Fruit fly (Drosophila melanogaster): ENCODE data around the gene Mat89Ba.

Mat89Ba gene

DNA sequence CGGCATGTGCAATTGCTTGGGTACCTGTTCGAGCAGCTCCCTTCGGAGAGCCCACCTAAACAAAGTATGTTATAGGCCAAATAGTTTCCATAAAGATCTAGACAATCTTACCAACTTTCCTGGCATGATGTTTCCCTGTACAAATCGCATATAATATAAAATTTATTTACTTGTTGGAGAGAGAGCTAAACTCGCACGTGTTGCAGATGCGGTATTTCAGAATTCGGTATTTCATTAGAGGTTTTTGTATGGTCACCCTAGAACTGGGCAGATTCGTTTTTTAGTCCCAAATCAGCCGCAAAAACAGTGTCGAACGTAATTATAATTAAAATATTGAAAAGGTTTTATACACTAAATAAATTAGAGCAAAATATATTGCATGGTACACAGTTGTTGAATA lies at the start of gene Mat89Ba, which contains the start of gene gish:
Mat89Ba (minus strand) TSS at position 231 of the 400 bp plus-strand sequence.
gish (plus strand) TSS at position 268 of the 400 bp plus-strand sequence.
- TF ChIP-seq CG8478 (optimal IDR thresholded peaks at IDR 0.05) (no peak), EcR (GFP tag; optimal IDR thresholded peaks at IDR 0.05) (no peak), pan (optimal IDR thresholded peaks at IDR 0.05) (no peak), Dll (optimal IDR thresholded peaks at IDR 0.05) (no peak), psq (optimal IDR thresholded peaks at IDR 0.05) (no peak), usp (GFP tag; optimal IDR thresholded peaks at IDR 0.05) (no peak)

DNA sequence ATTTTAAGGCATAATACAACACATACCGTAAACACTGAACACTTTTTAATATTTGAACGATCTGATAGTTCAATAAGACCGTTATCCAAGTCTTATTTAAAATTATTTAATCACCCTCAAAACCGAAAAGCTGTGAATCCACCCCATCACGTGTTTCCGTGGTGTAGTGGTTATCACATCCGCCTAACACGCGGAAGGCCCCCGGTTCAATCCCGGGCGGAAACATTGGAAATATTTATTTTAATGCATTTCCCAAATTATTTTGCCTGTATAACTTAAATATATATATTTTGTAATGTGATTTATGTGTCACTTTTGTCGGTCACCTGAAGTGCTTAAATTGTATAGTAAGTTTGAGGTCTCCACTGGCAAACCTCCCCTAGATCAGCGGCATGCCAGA lies 49.3 kb upstream of the Mat89Ba start, which contains the start of gene CG44044:
CG44044 (plus strand) TSS at position 301 of the 400 bp plus-strand sequence.
- TF ChIP-seq usp (GFP tag; optimal IDR thresholded peaks at IDR 0.05) (no peak), pan (optimal IDR thresholded peaks at IDR 0.05) (no peak)

DNA sequence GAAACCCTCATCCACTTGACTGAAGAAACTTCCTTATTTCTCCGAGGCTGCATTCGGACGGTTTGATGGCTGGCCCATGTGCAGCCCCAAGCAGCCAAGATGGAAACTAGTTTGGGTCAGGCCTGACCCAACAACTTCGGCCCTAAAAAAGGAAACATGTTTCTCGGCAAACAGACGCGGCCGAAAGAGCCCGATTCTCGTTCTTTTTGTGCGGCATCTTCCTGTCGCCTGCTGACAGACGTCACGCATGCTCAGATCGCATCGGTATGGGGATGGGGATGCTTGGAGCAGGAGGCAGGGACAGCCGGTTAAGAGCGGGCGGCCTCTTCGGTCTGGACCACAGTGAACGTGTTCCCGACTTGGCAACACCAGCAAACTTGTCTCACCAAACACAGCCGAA lies 44.5 kb upstream of the Mat89Ba start:
- TF ChIP-seq CG8478 (optimal IDR thresholded peaks at IDR 0.05) (no peak), pan (optimal IDR thresholded peaks at IDR 0.05) (no peak), EcR (GFP tag; optimal IDR thresholded peaks at IDR 0.05) (no peak), Dll (optimal IDR thresholded peaks at IDR 0.05) (no peak)

DNA sequence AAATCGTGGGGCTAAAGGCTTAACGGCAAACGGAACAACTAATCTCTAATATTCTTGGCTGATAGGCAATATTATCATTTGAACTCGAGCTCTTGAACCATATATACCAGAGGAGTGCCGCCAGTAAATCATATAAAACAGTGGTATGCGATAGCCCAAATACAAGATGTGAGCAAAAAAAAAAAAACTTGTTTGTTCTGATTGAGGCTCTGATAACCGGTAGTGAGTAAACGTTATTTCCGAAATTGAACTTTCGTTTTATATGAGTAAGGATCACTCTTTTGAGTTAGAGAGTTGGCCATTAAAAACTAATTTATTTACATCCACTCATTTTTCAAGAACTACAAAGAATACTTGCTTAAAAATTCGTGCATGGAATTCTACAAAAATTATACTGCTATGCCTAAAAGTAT lies 37.9 kb upstream of the Mat89Ba start:
- TF ChIP-seq EcR (GFP tag; optimal IDR thresholded peaks at IDR 0.05) (no peak), usp (GFP tag; optimal IDR thresholded peaks at IDR 0.05) (no peak), psq (optimal IDR thresholded peaks at IDR 0.05) (no peak), pan (optimal IDR thresholded peaks at IDR 0.05) (no peak), Dll (optimal IDR thresholded peaks at IDR 0.05) (no peak), CG8478 (optimal IDR thresholded peaks at IDR 0.05) (no peak)

DNA sequence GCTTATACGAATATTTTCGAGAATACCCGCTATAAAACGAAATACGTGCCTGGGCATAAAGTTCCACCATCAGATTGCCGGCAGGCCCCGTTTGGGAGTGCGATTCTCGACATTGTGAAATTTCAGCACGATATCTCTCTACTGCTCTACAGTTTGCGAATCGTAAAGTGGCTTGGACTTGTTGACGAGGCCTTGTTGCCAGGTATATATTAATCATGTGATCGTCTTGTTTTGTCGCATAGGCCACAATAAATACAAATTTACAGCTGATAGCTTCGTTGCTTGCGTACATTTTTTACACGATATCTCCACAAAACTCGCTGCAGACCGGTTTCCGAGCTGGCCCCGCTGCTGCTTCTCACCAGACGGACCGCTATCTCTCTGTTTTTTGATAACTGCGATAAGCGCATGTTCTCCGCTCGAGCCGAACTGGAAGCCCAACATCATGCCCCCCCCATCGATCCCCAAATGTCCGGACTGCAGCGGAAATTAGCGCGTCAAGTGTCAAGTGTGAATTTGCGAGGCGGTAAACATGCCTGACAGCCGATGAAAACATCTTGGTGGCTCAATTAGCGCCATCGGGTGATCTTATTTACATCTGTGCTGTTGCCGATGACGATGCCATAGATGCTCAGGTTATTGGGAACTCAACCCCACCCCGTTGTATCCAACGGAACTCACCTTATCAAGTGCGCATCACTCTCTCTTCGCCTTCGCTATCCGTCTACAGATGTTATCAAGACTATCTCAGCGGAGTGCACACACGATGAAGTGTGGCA lies 37.3 kb upstream of the Mat89Ba start:
- no peak for TF ChIP-seq psq (optimal IDR thresholded peaks at IDR 0.05)
- no peak for TF ChIP-seq pan (optimal IDR thresholded peaks at IDR 0.05)
- no peak for TF ChIP-seq usp (GFP tag; optimal IDR thresholded peaks at IDR 0.05)
- no peak for TF ChIP-seq CG8478 (optimal IDR thresholded peaks at IDR 0.05)
- no peak for TF ChIP-seq EcR (GFP tag; optimal IDR thresholded peaks at IDR 0.05)
- no peak for TF ChIP-seq Dll (optimal IDR thresholded peaks at IDR 0.05)

DNA sequence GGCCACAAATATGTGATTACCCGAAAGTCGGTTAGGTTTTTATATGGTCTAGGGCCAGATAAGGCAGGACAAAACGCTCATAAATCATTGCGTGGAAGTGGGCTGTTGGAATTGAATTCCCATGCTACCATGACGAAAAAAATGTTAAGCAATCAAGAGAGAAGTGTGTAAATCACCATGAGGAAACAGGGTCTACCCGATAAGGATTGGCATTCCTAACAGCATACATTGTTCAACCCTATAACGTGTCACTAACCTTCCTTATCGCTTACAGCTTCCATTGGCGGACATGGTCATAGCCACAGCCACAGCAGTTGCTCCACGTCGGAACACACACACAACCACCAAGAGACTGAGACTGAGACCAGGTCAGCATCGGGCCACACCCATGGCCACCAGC lies 35.8 kb upstream of the Mat89Ba start:
- no peak for TF ChIP-seq CG8478 (optimal IDR thresholded peaks at IDR 0.05)
- TF ChIP-seq Dll (optimal IDR thresholded peaks at IDR 0.05): no peak
- TF ChIP-seq psq (optimal IDR thresholded peaks at IDR 0.05): no peak
- TF ChIP-seq pan (optimal IDR thresholded peaks at IDR 0.05): no peak
- TF ChIP-seq EcR (GFP tag; optimal IDR thresholded peaks at IDR 0.05): no peak
- TF ChIP-seq usp (GFP tag; optimal IDR thresholded peaks at IDR 0.05): no peak

DNA sequence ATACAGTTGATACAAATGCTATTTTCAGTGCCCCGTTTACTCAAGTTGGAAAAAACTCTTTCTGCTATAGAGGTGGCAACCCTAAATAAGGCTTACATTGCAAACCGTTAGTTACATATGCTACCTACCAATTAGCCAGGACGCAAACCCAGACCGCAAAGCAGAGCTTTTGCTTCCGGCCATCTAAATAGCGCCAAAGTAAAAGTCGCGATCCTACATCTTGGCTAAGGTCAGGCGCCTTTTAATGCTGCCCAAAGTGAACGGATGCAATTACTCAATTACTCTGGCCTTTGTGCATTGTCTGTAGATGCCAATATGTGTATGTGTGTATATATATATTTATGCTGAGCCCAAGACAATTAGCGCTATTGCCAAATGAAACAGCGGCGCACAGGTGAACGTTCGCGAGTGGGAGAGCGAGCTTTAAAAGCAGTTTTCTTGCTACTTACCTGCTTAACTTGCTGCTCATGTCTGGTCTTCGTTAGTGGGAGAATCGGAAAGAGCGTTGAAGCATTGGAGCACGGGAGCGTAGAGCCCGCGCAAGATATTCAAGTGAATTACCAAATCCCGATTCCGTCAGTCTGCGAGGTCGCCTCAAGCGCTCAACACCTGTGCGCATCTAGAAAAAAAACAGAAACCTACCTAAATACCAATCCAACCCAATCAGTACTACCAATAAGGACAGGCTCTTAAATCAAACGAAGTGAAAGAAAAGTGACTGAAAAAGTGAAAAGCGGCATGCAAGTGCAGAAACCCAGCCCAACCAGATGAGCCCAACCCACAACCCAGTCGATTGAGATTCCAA lies 33.2 kb upstream of the Mat89Ba start, which contains the start of gene Zip89B:
Zip89B (plus strand) TSS at position 574 of the 805 bp plus-strand sequence.
- TF ChIP-seq EcR (GFP tag; optimal IDR thresholded peaks at IDR 0.05) (peak in 1 of 2 experiments; percentile 59), Dll (optimal IDR thresholded peaks at IDR 0.05) (no peak)

DNA sequence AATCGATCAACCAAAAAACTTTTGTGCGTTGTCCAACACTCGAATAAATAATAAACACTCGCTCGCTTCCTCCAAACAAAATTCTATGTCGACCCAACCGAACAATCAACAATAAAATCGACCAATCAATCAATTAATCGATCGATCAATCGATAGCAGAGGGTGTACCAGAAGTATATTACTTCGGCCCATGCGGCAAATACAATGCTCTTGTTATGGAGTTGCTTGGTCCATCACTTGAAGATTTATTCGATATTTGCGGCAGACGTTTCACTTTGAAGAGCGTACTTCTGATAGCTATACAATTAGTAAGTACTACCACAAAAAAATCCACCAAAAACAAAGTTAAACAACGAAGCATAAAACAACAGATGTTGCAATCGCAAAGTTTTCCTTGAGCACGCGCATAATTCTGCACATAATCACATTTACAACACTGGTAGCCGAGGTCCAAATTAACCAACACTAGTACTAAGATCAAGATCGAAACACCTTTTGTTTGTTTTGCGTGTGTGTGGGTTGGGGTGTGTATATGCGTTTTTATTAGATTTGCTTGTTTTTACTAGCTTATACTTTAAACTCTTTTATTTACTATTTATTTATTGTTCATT lies 23.4 kb upstream of the Mat89Ba start:
- TF ChIP-seq CG8478 (optimal IDR thresholded peaks at IDR 0.05) (no peak), pan (optimal IDR thresholded peaks at IDR 0.05) (no peak), Dll (optimal IDR thresholded peaks at IDR 0.05) (no peak), usp (GFP tag; optimal IDR thresholded peaks at IDR 0.05) (no peak), EcR (GFP tag; optimal IDR thresholded peaks at IDR 0.05) (no peak), psq (optimal IDR thresholded peaks at IDR 0.05) (no peak)

DNA sequence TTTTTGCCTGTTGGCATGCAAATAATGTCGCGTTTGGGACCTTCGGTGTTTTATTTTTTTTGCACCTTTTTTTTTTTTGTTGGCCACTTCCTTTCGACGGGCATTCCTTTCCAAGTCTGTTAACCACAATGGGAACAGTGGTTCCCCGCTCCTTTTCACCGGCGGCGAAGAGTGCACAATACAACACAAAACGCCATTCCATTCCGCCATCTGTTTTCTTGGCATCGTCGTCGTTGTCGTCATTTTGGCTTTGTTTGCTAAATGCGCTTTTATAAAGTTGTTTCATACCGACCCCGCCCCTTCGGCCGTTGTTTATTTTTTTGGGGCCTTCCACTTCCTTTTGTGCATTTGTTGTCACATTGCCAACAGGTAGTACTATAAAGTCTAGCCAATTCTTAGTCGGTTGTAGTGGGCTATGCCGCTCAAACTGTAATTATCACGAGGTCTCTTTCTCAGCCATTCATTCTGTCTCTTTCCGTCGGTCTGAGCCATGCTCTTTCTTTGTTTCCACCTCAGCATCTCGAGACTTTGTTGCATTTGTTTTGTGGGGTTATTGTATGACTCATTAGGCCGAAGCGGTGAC lies 18.1 kb upstream of the Mat89Ba start:
- TF ChIP-seq EcR (GFP tag; optimal IDR thresholded peaks at IDR 0.05) (peak in 1 of 2 experiments; percentile 36), Dll (optimal IDR thresholded peaks at IDR 0.05) (no peak)

DNA sequence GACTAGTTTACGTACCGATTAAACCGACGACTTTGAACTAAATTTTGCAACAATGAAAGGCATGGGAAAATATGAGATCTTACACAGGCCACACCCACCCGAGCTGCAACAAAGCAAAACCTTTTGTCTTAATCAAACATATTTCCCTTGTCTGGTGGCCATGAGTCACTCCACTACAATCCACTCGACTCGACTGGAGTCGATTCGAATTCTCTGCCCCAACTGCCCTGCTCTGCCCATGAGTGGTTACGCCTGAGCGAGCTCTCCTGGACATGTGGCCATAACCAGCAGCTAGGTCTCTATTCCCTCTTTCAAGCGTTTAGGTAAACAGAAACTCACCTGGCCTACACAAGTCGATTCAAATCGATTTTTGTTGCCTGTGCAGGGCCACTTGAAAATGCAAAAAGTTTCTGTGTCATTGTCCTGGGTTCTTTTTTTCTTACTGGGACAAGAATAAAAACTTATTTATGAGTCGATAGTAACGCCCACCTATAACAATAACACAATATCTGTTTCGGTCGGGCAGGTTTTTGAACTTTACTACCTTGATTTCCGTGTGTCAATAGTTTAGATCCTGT lies 16.6 kb upstream of the Mat89Ba start:
- TF ChIP-seq usp (GFP tag; optimal IDR thresholded peaks at IDR 0.05) (no peak), EcR (GFP tag; optimal IDR thresholded peaks at IDR 0.05) (no peak), CG8478 (optimal IDR thresholded peaks at IDR 0.05) (no peak), psq (optimal IDR thresholded peaks at IDR 0.05) (no peak), Dll (optimal IDR thresholded peaks at IDR 0.05) (no peak), pan (optimal IDR thresholded peaks at IDR 0.05) (no peak)

DNA sequence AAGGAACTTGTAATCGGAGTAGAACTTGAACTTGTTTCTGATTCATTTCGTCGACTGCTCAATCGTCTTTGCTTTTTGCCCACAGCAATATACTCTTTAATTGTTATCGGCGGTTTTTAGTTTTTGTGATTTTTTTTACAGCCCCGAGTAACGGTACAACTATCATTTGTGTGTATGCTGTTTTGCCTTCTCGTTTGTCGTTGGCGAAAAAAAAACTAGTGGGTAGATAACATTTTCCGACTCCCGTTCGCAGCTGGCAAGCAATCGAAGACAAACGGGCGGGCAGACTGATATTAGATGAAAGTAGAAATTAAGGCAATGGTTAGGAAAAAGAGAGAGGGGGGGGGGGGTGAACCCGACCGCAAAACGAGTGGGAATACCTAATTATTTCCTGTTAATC lies 15.6 kb upstream of the Mat89Ba start:
- no peak for TF ChIP-seq CG8478 (optimal IDR thresholded peaks at IDR 0.05)
- no peak for TF ChIP-seq Dll (optimal IDR thresholded peaks at IDR 0.05)
- TF ChIP-seq psq (optimal IDR thresholded peaks at IDR 0.05): no peak
- no peak for TF ChIP-seq pan (optimal IDR thresholded peaks at IDR 0.05)
- no peak for TF ChIP-seq usp (GFP tag; optimal IDR thresholded peaks at IDR 0.05)
- TF ChIP-seq EcR (GFP tag; optimal IDR thresholded peaks at IDR 0.05): no peak
